Worm (Caenorhabditis elegans): ENCODE results near the gene fbxa-141.

Gene fbxa-141

DNA sequence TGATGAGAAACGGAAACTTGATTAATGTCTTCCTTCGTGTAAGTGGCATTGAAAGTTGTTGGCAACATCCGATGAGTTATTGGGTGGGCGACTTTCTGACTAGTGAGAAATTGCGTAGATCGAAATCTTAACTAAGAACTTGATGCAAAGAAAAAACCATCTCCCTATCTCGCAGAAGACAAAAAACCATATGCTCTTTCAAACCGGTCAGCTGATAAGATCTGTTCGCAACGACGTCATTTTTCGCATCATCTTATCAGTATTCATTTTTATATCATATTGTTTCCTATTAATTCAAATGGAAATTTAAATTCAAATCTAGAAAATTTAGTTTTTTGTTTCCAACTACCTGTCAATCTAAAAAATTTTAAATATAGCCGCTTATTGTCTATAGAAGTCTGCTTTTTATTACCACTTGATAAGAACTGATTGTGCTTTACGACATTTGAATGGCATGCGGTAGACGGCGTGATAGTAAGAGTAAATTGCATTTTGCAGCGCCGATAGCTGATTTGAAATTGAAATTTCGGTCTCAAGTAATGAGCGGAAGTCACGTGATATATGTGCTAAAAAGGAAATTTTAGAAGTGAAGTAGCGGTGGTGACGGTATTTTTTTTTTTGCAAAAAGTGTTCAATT, 12.2 kb downstream of the fbxa-141 start:
- TF ChIP-seq mbf-1 (tag; optimal IDR thresholded peaks at IDR 0.05) (no peak), blmp-1 (tag; optimal IDR thresholded peaks at IDR 0.05; ENCODE audit: insufficient read depth) (peak; percentile 71), ceh-82 (tag; optimal IDR thresholded peaks at IDR 0.05) (no peak), nhr-129 (tag; optimal IDR thresholded peaks at IDR 0.05) (peak; percentile 32), nhr-10 (tag; optimal IDR thresholded peaks at IDR 0.05) (no peak), ztf-1 (GFP tag; conservative IDR thresholded peaks at IDR 0.05) (no peak), egl-27 (tag; optimal IDR thresholded peaks at IDR 0.05) (no peak), lin-39 (tag; optimal IDR thresholded peaks at IDR 0.05) (no peak), unc-62 (GFP tag; optimal IDR thresholded peaks at IDR 0.05) (no peak), F13H6.1 (tag; optimal IDR thresholded peaks at IDR 0.05) (no peak), elt-1 (tag; optimal IDR thresholded peaks at IDR 0.05) (no peak), nhr-77 (tag; optimal IDR thresholded peaks at IDR 0.05) (no peak), lin-13 (GFP tag; optimal IDR thresholded peaks at IDR 0.05) (no peak), unc-55 (GFP tag; optimal IDR thresholded peaks at IDR 0.05) (no peak), nhr-6 (tag; optimal IDR thresholded peaks at IDR 0.05) (no peak), crh-2 (tag; optimal IDR thresholded peaks at IDR 0.05) (no peak), mab-5 (tag; optimal IDR thresholded peaks at IDR 0.05) (no peak), peb-1 (tag; optimal IDR thresholded peaks at IDR 0.05) (no peak), ceh-16 (tag; optimal IDR thresholded peaks at IDR 0.05) (peak; percentile 96), ama-1 (optimal IDR thresholded peaks at IDR 0.05) (no peak), alr-1 (tag; optimal IDR thresholded peaks at IDR 0.05) (no peak), lsy-2 (tag; optimal IDR thresholded peaks at IDR 0.05) (no peak), ztf-4 (tag; optimal IDR thresholded peaks at IDR 0.05) (no peak), nhr-25 (tag; optimal IDR thresholded peaks at IDR 0.05) (peak; percentile 87), sma-3 (GFP tag; optimal IDR thresholded peaks at IDR 0.05) (peak; percentile 20), Y55F3AM.14 (GFP tag; optimal IDR thresholded peaks at IDR 0.05) (no peak), R02D3.7 (tag; optimal IDR thresholded peaks at IDR 0.05) (no peak), nhr-11 (tag; optimal IDR thresholded peaks at IDR 0.05) (no peak), snpc-4 (tag; optimal IDR thresholded peaks at IDR 0.05) (no peak), mdl-1 (tag; optimal IDR thresholded peaks at IDR 0.05) (no peak), skn-1 (tag; optimal IDR thresholded peaks at IDR 0.05) (no peak), nhr-23 (tag; optimal IDR thresholded peaks at IDR 0.05) (no peak), gmeb-1 (tag; optimal IDR thresholded peaks at IDR 0.05) (peak; percentile 28), ztf-11 (tag; optimal IDR thresholded peaks at IDR 0.05) (no peak), nhr-21 (tag; optimal IDR thresholded peaks at IDR 0.05) (no peak), C34F6.9 (tag; optimal IDR thresholded peaks at IDR 0.05) (no peak), elt-3 (tag; optimal IDR thresholded peaks at IDR 0.05) (no peak), sem-4 (tag; optimal IDR thresholded peaks at IDR 0.05) (no peak), unc-39 (tag; optimal IDR thresholded peaks at IDR 0.05) (no peak), nhr-237 (tag; optimal IDR thresholded peaks at IDR 0.05) (no peak), ZK546.5 (tag; optimal IDR thresholded peaks at IDR 0.05) (no peak), nhr-12 (tag; optimal IDR thresholded peaks at IDR 0.05) (no peak), fos-1 (tag; optimal IDR thresholded peaks at IDR 0.05) (peak; percentile 62), dmd-4 (tag; optimal IDR thresholded peaks at IDR 0.05) (no peak), sma-9 (GFP tag; optimal IDR thresholded peaks at IDR 0.05) (peak; percentile 73), sma-9 (tag; optimal IDR thresholded peaks at IDR 0.05) (no peak), lin-11 (tag; optimal IDR thresholded peaks at IDR 0.05) (no peak), aly-2 (tag; optimal IDR thresholded peaks at IDR 0.05) (no peak)

Measured in whole organism, L2 larva.